Worm (Caenorhabditis elegans) whole organism, L2 larva: ENCODE measurements around the gene F47B8.8.
"Not testable (repeated sequence)": the region's sequence is repeated elsewhere in the genome, so short reads cannot be mapped to it uniquely, and the experiment has no call there.

Experiments used
- C34F6.9 ChIP-seq: fragments of 150-350 bp; optimal IDR thresholded peaks from 2 replicates; lab custom pipeline; 2014; ENCODE audit warnings: missing biosample characterization, missing genetic modification characterization
- F13H6.1 ChIP-seq: sonication (generic microtip); optimal IDR thresholded peaks from 2 replicates; lab custom pipeline; 2016; ENCODE audit warnings: missing genetic modification characterization, missing compliant biosample characterization
- Y55F3AM.14 ChIP-seq: fragments of 200-800 bp; sonication (Bioruptor generic); optimal IDR thresholded peaks from 2 replicates; lab custom pipeline; 2018; ENCODE audit warnings: mild to moderate bottlenecking, missing genetic modification characterization, missing compliant biosample characterization
- ZK546.5 ChIP-seq: sonication (generic microtip); optimal IDR thresholded peaks from 2 replicates; lab custom pipeline; 2017; ENCODE audit warnings: missing biosample characterization, missing genetic modification characterization
- alr-1 ChIP-seq: fragments of 150-350 bp; optimal IDR thresholded peaks from 2 replicates; lab custom pipeline; 2014; ENCODE audit warnings: missing biosample characterization, missing genetic modification characterization
- aly-2 ChIP-seq: fragments of 150-350 bp; optimal IDR thresholded peaks from 2 replicates; lab custom pipeline; 2014; ENCODE audit warnings: missing biosample characterization, missing genetic modification characterization
- ama-1 ChIP-seq: fragments of 150-350 bp; optimal IDR thresholded peaks from 2 replicates; lab custom pipeline; 2018; ENCODE audit warnings: inconsistent platforms
- ceh-82 ChIP-seq: fragments of 150-350 bp; optimal IDR thresholded peaks from 2 replicates; lab custom pipeline; 2014; ENCODE audit warnings: missing biosample characterization, missing genetic modification characterization
- crh-2 ChIP-seq: sonication (generic microtip); optimal IDR thresholded peaks from 2 replicates; lab custom pipeline; 2017; ENCODE audit warnings: missing biosample characterization, missing genetic modification characterization
- egl-27 ChIP-seq: sonication (generic microtip); optimal IDR thresholded peaks from 3 replicates; lab custom pipeline; 2017; ENCODE audit warnings: missing biosample characterization, missing genetic modification reagents, missing genetic modification characterization
- elt-1 ChIP-seq: fragments of 150-350 bp; optimal IDR thresholded peaks from 2 replicates; lab custom pipeline; 2014; ENCODE audit warnings: missing biosample characterization, missing genetic modification characterization
- fos-1 ChIP-seq: fragments of 150-350 bp; optimal IDR thresholded peaks from 2 replicates; lab custom pipeline; 2014; ENCODE audit warnings: missing biosample characterization, missing genetic modification characterization
- gmeb-1 ChIP-seq: fragments of 150-350 bp; optimal IDR thresholded peaks from 2 replicates; lab custom pipeline; 2014; ENCODE audit warnings: missing biosample characterization, missing genetic modification characterization
- lin-39 ChIP-seq: fragments of 150-350 bp; optimal IDR thresholded peaks from 2 replicates; lab custom pipeline; 2014; ENCODE audit warnings: missing biosample characterization, missing genetic modification reagents, missing genetic modification characterization
- lsy-2 ChIP-seq, 2 experiments: fragments of 150-350 bp in 1 of 2; sonication (generic microtip) in 1 of 2; optimal IDR thresholded peaks; 2 replicates each; lab custom pipeline; 2014 to 2017; ENCODE audit warnings: missing biosample characterization in 2 of 2, missing genetic modification characterization in 2 of 2
- mab-5 ChIP-seq: fragments of 150-350 bp; optimal IDR thresholded peaks from 2 replicates; lab custom pipeline; 2014; ENCODE audit warnings: missing biosample characterization, missing genetic modification characterization
- nhr-12 ChIP-seq: fragments of 150-350 bp; optimal IDR thresholded peaks from 2 replicates; lab custom pipeline; 2014; ENCODE audit warnings: missing biosample characterization, missing genetic modification characterization
- nhr-21 ChIP-seq: fragments of 150-350 bp; optimal IDR thresholded peaks from 2 replicates; lab custom pipeline; 2014; ENCODE audit warnings: missing biosample characterization, missing genetic modification characterization
- nhr-23 ChIP-seq: fragments of 150-350 bp; optimal IDR thresholded peaks from 2 replicates; lab custom pipeline; 2014; ENCODE audit warnings: missing biosample characterization, missing genetic modification reagents, missing genetic modification characterization
- nhr-25 ChIP-seq: fragments of 150-350 bp; sonication (generic microtip); optimal IDR thresholded peaks from 3 replicates; lab custom pipeline; 2014; ENCODE audit warnings: missing biosample characterization, missing genetic modification characterization
- nhr-6 ChIP-seq: fragments of 150-350 bp; optimal IDR thresholded peaks from 2 replicates; lab custom pipeline; 2014; ENCODE audit warnings: missing biosample characterization, missing genetic modification characterization
- nhr-77 ChIP-seq: fragments of 150-350 bp; optimal IDR thresholded peaks from 2 replicates; lab custom pipeline; 2014; ENCODE audit warnings: missing biosample characterization, missing genetic modification characterization
- peb-1 ChIP-seq: fragments of 150-350 bp; optimal IDR thresholded peaks from 2 replicates; lab custom pipeline; 2014; ENCODE audit warnings: missing biosample characterization, missing genetic modification characterization
- sem-4 ChIP-seq: fragments of 150-350 bp; optimal IDR thresholded peaks from 2 replicates; lab custom pipeline; 2014; ENCODE audit warnings: missing biosample characterization, missing genetic modification reagents, missing genetic modification characterization
- sma-3 ChIP-seq: sonication (generic microtip); optimal IDR thresholded peaks from 2 replicates; lab custom pipeline; 2016; ENCODE audit warnings: missing genetic modification reagents, missing genetic modification characterization, missing compliant biosample characterization
- sma-9 ChIP-seq, 2 experiments: fragments of 150-350 bp in 1 of 2; sonication (generic microtip) in 1 of 2; optimal IDR thresholded peaks; 2 replicates each; lab custom pipeline; 2014 to 2016; ENCODE audit warnings: missing genetic modification characterization in 2 of 2, mild to moderate bottlenecking in 1 of 2, missing biosample characterization in 1 of 2, missing compliant biosample characterization in 1 of 2, missing genetic modification reagents in 1 of 2, moderate library complexity in 1 of 2
- unc-55 ChIP-seq: fragments of 150-350 bp; sonication (generic microtip); optimal IDR thresholded peaks from 3 replicates; lab custom pipeline; 2014; ENCODE audit warnings: missing biosample characterization, missing genetic modification reagents, missing genetic modification characterization
- ztf-1 ChIP-seq: fragments of 200-800 bp; sonication (Bioruptor generic); conservative IDR thresholded peaks from 2 replicates; pipeline ENCODE4 v1.3.6; 2022; ENCODE audit warnings: missing genetic modification characterization, missing compliant biosample characterization
- ztf-11 ChIP-seq: sonication (generic microtip); optimal IDR thresholded peaks from 2 replicates; lab custom pipeline; 2017; ENCODE audit warnings: missing biosample characterization, missing genetic modification characterization
- ztf-4 ChIP-seq: fragments of 150-350 bp; optimal IDR thresholded peaks from 2 replicates; lab custom pipeline; 2014; ENCODE audit warnings: missing biosample characterization, missing genetic modification characterization

F47B8.8 gene

DNA sequence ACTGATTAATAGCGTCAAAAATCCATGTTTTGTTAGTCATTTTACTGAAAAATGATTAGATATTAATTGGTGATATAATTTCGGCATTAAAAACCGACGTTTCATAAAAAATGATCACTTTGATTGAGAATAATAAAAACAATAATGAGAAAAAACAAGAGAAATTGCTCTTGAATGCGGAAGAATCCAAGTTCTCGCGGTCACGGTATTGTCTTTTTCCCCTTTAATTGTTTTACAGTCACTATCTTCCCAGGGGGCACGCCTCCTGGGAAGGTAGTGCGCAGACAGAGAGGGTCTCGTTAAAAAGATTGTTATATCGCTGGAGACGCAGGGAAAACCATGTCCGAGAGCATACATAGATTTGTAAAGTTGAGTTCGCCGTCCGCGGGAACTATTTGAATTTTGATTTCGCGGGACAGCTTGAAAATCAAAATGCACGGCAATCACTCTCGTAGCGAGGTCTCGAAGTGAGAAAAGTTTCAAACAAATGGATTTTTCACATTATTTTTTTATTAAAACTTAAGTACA lies 37.8 kb upstream of the F47B8.8 start, which contains the start of gene F14D7.2:
Gene F14D7.2 (minus strand): TSS at position 51 of the 528 bp plus-strand sequence.
- no peak for TF ChIP-seq ceh-82 (tag; lab: Kevin White, UChicago)
- no peak for TF ChIP-seq nhr-6 (tag; lab: Kevin White, UChicago)
- no peak for TF ChIP-seq nhr-23
- no peak for TF ChIP-seq aly-2
- TF ChIP-seq egl-27: no peak
- no peak for TF ChIP-seq nhr-21 (tag; lab: Kevin White, UChicago)
- no peak for TF ChIP-seq nhr-12
- no peak for TF ChIP-seq F13H6.1 (tag; lab: Kevin White, UChicago)
- TF ChIP-seq nhr-25 (tag; lab: Kevin White, UChicago): no peak
- no peak for TF ChIP-seq ztf-1 (GFP tag; lab: Robert Waterston, UW)
- no peak for TF ChIP-seq sem-4
- TF ChIP-seq gmeb-1: no peak
- TF ChIP-seq ZK546.5 (tag; lab: Kevin White, UChicago): no peak
- TF ChIP-seq Y55F3AM.14 (GFP tag; lab: Kevin White, UChicago): no peak
- no peak for TF ChIP-seq crh-2 (tag; lab: Kevin White, UChicago)
- no peak for TF ChIP-seq unc-55
- TF ChIP-seq, all 48 proteins: peak for 0

DNA sequence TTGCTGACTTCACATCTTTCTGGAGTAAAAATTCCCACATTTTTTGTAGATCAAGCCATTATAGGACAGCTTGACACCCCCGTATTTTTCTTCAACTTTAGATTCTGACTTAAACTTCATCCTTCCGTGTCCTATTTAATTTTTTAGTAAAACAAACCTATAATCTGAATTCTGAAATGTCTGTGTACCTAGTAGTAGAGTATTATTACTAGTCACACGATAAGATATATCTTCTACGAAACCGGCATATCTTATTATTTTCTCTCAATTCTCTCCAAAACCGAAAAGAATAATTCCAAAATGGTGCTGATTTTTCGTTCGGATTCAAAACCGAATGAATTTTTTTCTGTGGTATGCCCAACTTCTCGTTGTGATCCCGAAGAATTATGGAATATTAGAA lies 37.1 kb upstream of the F47B8.8 start, which contains the start of gene F14D7.9:
Gene F14D7.9 (plus strand): TSS at position 301 of the 400 bp plus-strand sequence.
- TF ChIP-seq lsy-2 (tag; optimal IDR thresholded peaks at IDR 0.05; lab: Kevin White, UChicago): no peak
- TF ChIP-seq mab-5 (tag; lab: Kevin White, UChicago): no peak
- no peak for TF ChIP-seq aly-2
- no peak for TF ChIP-seq sem-4
- TF ChIP-seq egl-27: no peak
- no peak for TF ChIP-seq sma-9 (GFP tag; optimal IDR thresholded peaks at IDR 0.05; lab: Kevin White, UChicago)
- no peak for TF ChIP-seq sma-9 (tag; optimal IDR thresholded peaks at IDR 0.05; lab: Kevin White, UChicago)
- no peak for TF ChIP-seq sma-3

DNA sequence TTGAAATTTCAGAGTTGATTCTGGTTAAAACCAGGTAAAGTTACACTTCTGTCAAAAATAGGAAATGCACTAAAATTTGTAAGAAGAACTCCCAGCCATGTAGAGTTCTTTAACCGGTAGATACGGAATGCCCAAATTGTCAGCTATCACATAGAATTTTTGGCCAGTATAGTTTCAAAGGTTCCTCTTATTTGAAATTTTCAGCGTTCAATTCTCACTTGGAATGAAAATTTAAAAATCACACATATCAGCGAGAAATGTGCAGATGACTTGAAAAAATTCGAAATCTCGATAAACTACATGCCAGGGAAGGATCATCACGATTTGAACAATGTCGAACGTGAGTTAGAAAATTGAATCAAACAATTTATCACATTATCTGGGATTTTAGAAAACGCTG lies 35.0 kb upstream of the F47B8.8 start, which contains the start of gene F14D7.3:
Gene F14D7.3 (plus strand): TSS at position 301 of the 400 bp plus-strand sequence.
- TF ChIP-seq lin-39 (tag; lab: Kevin White, UChicago) (no peak), ama-1 (lab: Kevin White, UChicago) (no peak), C34F6.9 (tag; lab: Kevin White, UChicago) (no peak)

DNA sequence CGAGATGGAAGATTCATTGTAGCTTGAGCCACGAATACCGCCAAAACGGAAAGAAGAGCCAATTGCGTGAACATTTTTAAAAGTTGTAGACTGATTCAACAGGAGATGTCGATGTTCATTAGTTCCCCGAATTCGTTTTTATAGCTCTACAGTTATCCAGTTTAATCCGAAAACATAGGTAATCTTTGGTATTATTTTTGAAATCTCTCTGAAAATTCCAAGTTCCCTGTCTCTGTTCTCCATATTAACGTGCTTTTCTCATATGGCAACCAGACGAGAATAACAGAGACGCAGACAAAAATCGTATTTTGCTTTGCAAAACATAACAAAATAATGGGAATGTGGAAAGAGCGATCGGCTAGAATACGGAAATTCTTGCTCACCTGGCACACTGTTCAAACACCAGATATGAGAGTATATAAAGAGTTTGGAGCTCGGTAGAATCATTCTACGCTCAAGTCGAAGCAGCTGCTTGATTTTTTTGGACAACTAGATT lies 31.9 kb upstream of the F47B8.8 start, which contains the start of the genes spig-3 and F14D7.12:
Gene spig-3 (minus strand): TSS at position 101 of the 496 bp plus-strand sequence.
Gene F14D7.12 (plus strand): TSS at position 446 of the 496 bp plus-strand sequence.
- no peak for TF ChIP-seq mab-5 (tag; lab: Kevin White, UChicago)
- no peak for TF ChIP-seq nhr-21 (tag; lab: Kevin White, UChicago)
- no peak for TF ChIP-seq C34F6.9 (tag; lab: Kevin White, UChicago)
- TF ChIP-seq sem-4: no peak
- no peak for TF ChIP-seq peb-1 (tag; lab: Kevin White, UChicago)
- no peak for TF ChIP-seq ztf-1 (GFP tag; lab: Robert Waterston, UW)
- no peak for TF ChIP-seq ztf-4 (tag; lab: Kevin White, UChicago)
- no peak for TF ChIP-seq nhr-6 (tag; lab: Kevin White, UChicago)
- no peak for TF ChIP-seq aly-2
- TF ChIP-seq ztf-11 (tag; lab: Kevin White, UChicago): no peak
- no peak for TF ChIP-seq ama-1 (lab: Kevin White, UChicago)
- TF ChIP-seq crh-2 (tag; lab: Kevin White, UChicago): no peak
- no peak for TF ChIP-seq alr-1 (tag; lab: Kevin White, UChicago)
- no peak for TF ChIP-seq nhr-12
- TF ChIP-seq elt-1 (tag; lab: Kevin White, UChicago): no peak
- TF ChIP-seq nhr-77 (tag; lab: Kevin White, UChicago): no peak

DNA sequence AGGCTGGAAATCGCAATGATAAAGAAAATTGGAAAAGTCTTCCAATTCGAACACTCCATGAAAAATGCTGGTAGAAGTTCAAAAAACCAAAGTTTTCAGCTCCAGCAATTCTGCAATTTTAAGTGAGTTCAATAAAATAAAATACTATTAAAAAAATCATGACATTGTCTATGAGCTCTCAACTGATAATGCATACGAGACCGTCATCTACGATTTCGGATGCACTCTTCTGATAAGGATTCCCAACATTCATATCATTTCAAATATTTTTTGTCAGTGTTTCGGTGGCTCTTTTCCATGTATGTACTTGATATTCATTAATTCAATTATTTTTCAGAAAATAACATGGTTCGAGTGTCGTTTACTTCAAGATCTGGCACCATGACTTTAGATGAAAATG lies 30.5 kb upstream of the F47B8.8 start, which contains the start of gene F14D7.6:
Gene F14D7.6 (plus strand): TSS at position 338 of the 400 bp plus-strand sequence.
- no peak for TF ChIP-seq nhr-12
- peak; percentile 52 for TF ChIP-seq fos-1
- TF ChIP-seq, all 48 proteins: peak for 1

DNA sequence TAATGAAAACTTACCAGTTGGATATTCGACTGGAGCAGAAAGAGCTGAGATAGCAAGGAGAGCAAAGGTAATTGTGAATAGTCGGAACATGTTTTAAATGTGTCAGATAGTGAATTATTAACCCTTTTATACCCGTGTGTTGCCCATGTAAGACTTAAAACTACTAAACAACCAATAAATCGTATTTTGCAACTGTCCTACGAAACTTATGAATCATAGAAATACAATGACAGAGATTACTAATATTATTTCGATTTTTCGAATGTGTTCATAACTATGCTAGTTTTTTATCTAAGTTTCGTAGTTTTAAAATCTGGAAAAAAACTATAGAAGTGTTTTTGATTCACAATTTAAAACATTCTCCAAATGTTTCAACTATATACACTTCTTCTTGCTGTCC lies 24.8 kb upstream of the F47B8.8 start, which contains the start of gene spig-4:
Gene spig-4 (minus strand): TSS at position 101 of the 400 bp plus-strand sequence.
- TF ChIP-seq ZK546.5, mab-5, elt-1 (tag; lab: Kevin White, UChicago): not testable (repeated sequence)
